Fruit fly (Drosophila melanogaster) whole organism, embryonic: ENCODE results near the gene CG18473.
A peak's percentile ranks its signal among the peaks of the same experiment; 100 is the strongest.

Experiments used
- ATbp ChIP-seq: fragments of 200-800 bp; sonication (Bioruptor generic); optimal IDR thresholded peaks from 2 replicates; lab custom pipeline; 2017; ENCODE audit warnings: missing biosample characterization, mild to moderate bottlenecking, missing genetic modification characterization, missing genetic modification reagents
- BEAF-32 ChIP-seq: fragments of 200-800 bp; sonication (Bioruptor generic); optimal IDR thresholded peaks from 3 replicates; lab custom pipeline; 2017; ENCODE audit warnings: missing biosample characterization, missing genetic modification characterization, mild to moderate bottlenecking, moderate library complexity, missing genetic modification reagents
- CG11093 ChIP-seq: fragments of 200-800 bp; sonication (Bioruptor generic); IDR thresholded peaks from 3 replicates; pipeline ENCODE4 v1.3.6; 2022; ENCODE audit warnings: missing biosample characterization, missing genetic modification characterization
- CG11723 ChIP-seq: fragments of 200-800 bp; sonication (Bioruptor generic); optimal IDR thresholded peaks from 2 replicates; lab custom pipeline; 2017; ENCODE audit warnings: missing biosample characterization, mild to moderate bottlenecking, missing genetic modification characterization
- CG12071 ChIP-seq: fragments of 200-800 bp; sonication (Bioruptor generic); optimal IDR thresholded peaks from 3 replicates; lab custom pipeline; 2018; ENCODE audit warnings: missing biosample characterization, mild to moderate bottlenecking, missing genetic modification characterization
- CG14710 ChIP-seq: fragments of 200-800 bp; sonication (Bioruptor generic); optimal IDR thresholded peaks from 3 replicates; lab custom pipeline; 2019; ENCODE audit warnings: missing biosample characterization, mild to moderate bottlenecking, missing genetic modification characterization, moderate library complexity
- CG18011 ChIP-seq: fragments of 200-800 bp; sonication (Bioruptor generic); optimal IDR thresholded peaks from 2 replicates; lab custom pipeline; 2017; ENCODE audit warnings: missing biosample characterization, missing genetic modification characterization, mild to moderate bottlenecking, moderate library complexity, missing genotype
- CG18619 ChIP-seq: fragments of 200-800 bp; sonication (Bioruptor generic); optimal IDR thresholded peaks from 3 replicates; lab custom pipeline; 2017; ENCODE audit warnings: missing biosample characterization, mild to moderate bottlenecking, missing genetic modification characterization
- CG2116 ChIP-seq: fragments of 200-800 bp; sonication (Bioruptor generic); optimal IDR thresholded peaks from 3 replicates; lab custom pipeline; 2018; ENCODE audit warnings: missing biosample characterization, mild to moderate bottlenecking, missing genetic modification characterization
- CG2202 ChIP-seq: fragments of 200-800 bp; sonication (Bioruptor generic); optimal IDR thresholded peaks from 2 replicates; lab custom pipeline; 2018; ENCODE audit warnings: missing biosample characterization, mild to moderate bottlenecking, missing genetic modification characterization
- CG2678 ChIP-seq: fragments of 200-800 bp; sonication (Bioruptor generic); optimal IDR thresholded peaks from 3 replicates; lab custom pipeline; 2019; ENCODE audit warnings: missing biosample characterization, mild to moderate bottlenecking, missing genetic modification characterization, moderate library complexity
- CG30431 ChIP-seq: fragments of 200-800 bp; sonication (Bioruptor generic); optimal IDR thresholded peaks from 2 replicates; lab custom pipeline; 2017; ENCODE audit warnings: missing biosample characterization, missing genetic modification characterization
- CG3995 ChIP-seq: fragments of 200-800 bp; sonication (Bioruptor generic); optimal IDR thresholded peaks from 3 replicates; lab custom pipeline; 2016; ENCODE audit warnings: missing biosample characterization, missing genetic modification characterization
- CG6272 ChIP-seq: fragments of 200-800 bp; sonication (Bioruptor generic); IDR thresholded peaks from 2 replicates; pipeline ENCODE4 v1.3.6; 2022; ENCODE audit warnings: missing biosample characterization, missing genetic modification characterization
- CG6683 ChIP-seq: fragments of 200-800 bp; sonication (Bioruptor generic); optimal IDR thresholded peaks from 2 replicates; lab custom pipeline; 2017; ENCODE audit warnings: missing biosample characterization, mild to moderate bottlenecking, missing genetic modification characterization, missing genetic modification reagents
- CG7372 ChIP-seq: fragments of 200-800 bp; sonication (Bioruptor generic); IDR thresholded peaks from 2 replicates; pipeline ENCODE4 v1.3.6; 2022; ENCODE audit warnings: missing biosample characterization, missing genetic modification characterization
- CG8089 ChIP-seq: fragments of 200-800 bp; sonication (Bioruptor generic); optimal IDR thresholded peaks from 3 replicates; lab custom pipeline; 2016; ENCODE audit warnings: missing biosample characterization, missing genetic modification characterization
- CG9609 ChIP-seq: fragments of 200-800 bp; sonication (Bioruptor generic); optimal IDR thresholded peaks from 3 replicates; lab custom pipeline; 2016; ENCODE audit warnings: missing biosample characterization, missing genetic modification characterization
- CrebB ChIP-seq: fragments of 200-800 bp; sonication (Bioruptor generic); optimal IDR thresholded peaks from 3 replicates; lab custom pipeline; 2018; ENCODE audit warnings: missing biosample characterization, mild to moderate bottlenecking, missing genetic modification characterization
- Dad ChIP-seq: fragments of 200-800 bp; sonication (Bioruptor generic); optimal IDR thresholded peaks from 3 replicates; lab custom pipeline; 2016; ENCODE audit warnings: missing biosample characterization, missing genetic modification characterization
- Dbx ChIP-seq: fragments of 200-800 bp; sonication (Bioruptor generic); IDR thresholded peaks from 3 replicates; pipeline ENCODE4 v1.3.6; 2022; ENCODE audit warnings: missing biosample characterization, missing genetic modification characterization
- Deaf1 ChIP-seq: fragments of 200-800 bp; optimal IDR thresholded peaks from 3 replicates; lab custom pipeline; 2019; ENCODE audit warnings: missing biosample characterization, mild to moderate bottlenecking, missing genetic modification characterization, moderate library complexity
- Eip74EF ChIP-seq, 2 experiments: fragments of 200-800 bp in 1 of 2; fragments of >200 bp in 1 of 2; sonication (Bioruptor generic) in 1 of 2; optimal IDR thresholded peaks; 2 replicates each; lab custom pipeline; 2017 to 2019; ENCODE audit warnings: missing biosample characterization in 2 of 2, missing genetic modification characterization in 2 of 2, mild to moderate bottlenecking in 1 of 2, moderate library complexity in 1 of 2
- HHEX ChIP-seq: fragments of 200-800 bp; sonication (Bioruptor generic); optimal IDR thresholded peaks from 3 replicates; lab custom pipeline; 2017; ENCODE audit warnings: missing biosample characterization, mild to moderate bottlenecking, missing genetic modification characterization, missing genetic modification reagents
- HmgZ ChIP-seq: fragments of 200-800 bp; sonication (Bioruptor generic); optimal IDR thresholded peaks from 2 replicates; lab custom pipeline; 2018; ENCODE audit warnings: missing biosample characterization, mild to moderate bottlenecking, missing genetic modification characterization
- Myb ChIP-seq: fragments of 200-800 bp; sonication (Bioruptor generic); optimal IDR thresholded peaks from 2 replicates; lab custom pipeline; 2016; ENCODE audit warnings: missing biosample characterization, missing genetic modification characterization
- Neu2 ChIP-seq: fragments of 200-800 bp; sonication (Bioruptor generic); optimal IDR thresholded peaks from 3 replicates; lab custom pipeline; 2016; ENCODE audit warnings: missing biosample characterization, missing genetic modification characterization, borderline replicate concordance
- Nf-YB ChIP-seq: fragments of 200-800 bp; sonication (Bioruptor generic); optimal IDR thresholded peaks from 3 replicates; lab custom pipeline; 2019; ENCODE audit warnings: missing biosample characterization, mild to moderate bottlenecking, missing genetic modification characterization, moderate library complexity
- Nf-YC ChIP-seq: fragments of 200-800 bp; optimal IDR thresholded peaks from 3 replicates; lab custom pipeline; 2019; ENCODE audit warnings: missing biosample characterization, mild to moderate bottlenecking, missing genetic modification characterization, moderate library complexity
- NfI ChIP-seq: fragments of 200-800 bp; sonication (Bioruptor generic); optimal IDR thresholded peaks from 3 replicates; lab custom pipeline; 2018; ENCODE audit warnings: missing biosample characterization, mild to moderate bottlenecking, missing genetic modification characterization, moderate library complexity
- Rx ChIP-seq: fragments of 200-800 bp; sonication (Bioruptor generic); IDR thresholded peaks from 2 replicates; pipeline ENCODE4 v1.3.6; 2022; ENCODE audit warnings: missing biosample characterization, missing genetic modification characterization
- Sox100B ChIP-seq: fragments of 200-800 bp; sonication (Bioruptor generic); optimal IDR thresholded peaks from 3 replicates; lab custom pipeline; 2018; ENCODE audit warnings: missing biosample characterization, mild to moderate bottlenecking, missing genetic modification characterization
- ac ChIP-seq: fragments of 200-800 bp; sonication (Bioruptor generic); optimal IDR thresholded peaks from 3 replicates; lab custom pipeline; 2017; ENCODE audit warnings: missing biosample characterization, mild to moderate bottlenecking, missing genetic modification characterization
- bsh ChIP-seq, 2 experiments: fragments of 200-800 bp; sonication (Bioruptor generic); optimal IDR thresholded peaks; 2 replicates each; lab custom pipeline; 2017 to 2018; ENCODE audit warnings: mild to moderate bottlenecking in 2 of 2, missing biosample characterization in 2 of 2, missing genetic modification characterization in 2 of 2, moderate library complexity in 1 of 2
- en ChIP-seq: fragments of 200-800 bp; sonication (Bioruptor generic); optimal IDR thresholded peaks from 2 replicates; lab custom pipeline; 2016; ENCODE audit warnings: missing biosample characterization, missing genetic modification characterization
- esg ChIP-seq: fragments of 200-800 bp; sonication (Bioruptor generic); conservative IDR thresholded peaks from 2 replicates; pipeline ENCODE4 v1.3.6; 2022; ENCODE audit warnings: missing biosample characterization, missing genetic modification characterization
- ftz-f1 ChIP-seq: fragments of 200-800 bp; sonication (Bioruptor generic); optimal IDR thresholded peaks from 2 replicates; lab custom pipeline; 2016; ENCODE audit warnings: missing biosample characterization, missing genetic modification characterization
- grn ChIP-seq: fragments of 200-800 bp; sonication (Bioruptor generic); optimal IDR thresholded peaks from 3 replicates; lab custom pipeline; 2017; ENCODE audit warnings: missing biosample characterization, missing genetic modification characterization
- ham ChIP-seq: fragments of 200-800 bp; sonication (Bioruptor generic); IDR thresholded peaks from 2 replicates; pipeline ENCODE4 v1.3.6; 2022; ENCODE audit warnings: missing biosample characterization, missing genetic modification characterization
- lilli ChIP-seq: fragments of 200-800 bp; sonication (Bioruptor generic); optimal IDR thresholded peaks from 3 replicates; lab custom pipeline; 2016; ENCODE audit warnings: missing biosample characterization, missing genetic modification characterization
- maf-S ChIP-seq: fragments of 200-800 bp; sonication (Bioruptor generic); optimal IDR thresholded peaks from 2 replicates; lab custom pipeline; 2016; ENCODE audit warnings: missing biosample characterization, missing genetic modification characterization
- onecut ChIP-seq: fragments of 200-800 bp; sonication (Bioruptor generic); IDR thresholded peaks from 2 replicates; pipeline ENCODE4 v1.3.6; 2022; ENCODE audit warnings: missing biosample characterization, missing genetic modification characterization
- otp ChIP-seq: fragments of 200-800 bp; sonication (Bioruptor generic); IDR thresholded peaks from 3 replicates; pipeline ENCODE4, ENCODE4 v1.3.6; 2022; ENCODE audit warnings: missing biosample characterization, missing genetic modification characterization
- peb ChIP-seq: fragments of 200-800 bp; sonication (Bioruptor generic); IDR thresholded peaks from 2 replicates; pipeline ENCODE4 v1.3.6; 2022; ENCODE audit warnings: missing biosample characterization, missing genetic modification characterization
- row ChIP-seq: fragments of 200-800 bp; sonication (Bioruptor generic); IDR thresholded peaks from 3 replicates; pipeline ENCODE4 v1.3.6; 2022; ENCODE audit warnings: missing biosample characterization, missing genetic modification characterization
- slou ChIP-seq: fragments of 200-800 bp; sonication (Bioruptor generic); optimal IDR thresholded peaks from 3 replicates; lab custom pipeline; 2016; ENCODE audit warnings: missing biosample characterization, missing genetic modification characterization
- slp2 ChIP-seq: fragments of 200-800 bp; sonication (Bioruptor generic); optimal IDR thresholded peaks from 2 replicates; lab custom pipeline; 2016; ENCODE audit warnings: missing biosample characterization, missing genetic modification characterization
- so ChIP-seq: fragments of 200-800 bp; sonication (Bioruptor generic); IDR thresholded peaks from 3 replicates; pipeline ENCODE4 v1.3.6; 2022; ENCODE audit warnings: missing biosample characterization, missing genetic modification characterization
- tx ChIP-seq: fragments of 200-800 bp; sonication (Bioruptor generic); optimal IDR thresholded peaks from 2 replicates; lab custom pipeline; 2016; ENCODE audit warnings: missing biosample characterization, missing genetic modification characterization
- usp ChIP-seq: fragments of >200 bp; optimal IDR thresholded peaks from 2 replicates; lab custom pipeline; 2017; ENCODE audit warnings: missing biosample characterization, missing genetic modification characterization
- wek ChIP-seq: fragments of 200-800 bp; sonication (Bioruptor generic); optimal IDR thresholded peaks from 3 replicates; lab custom pipeline; 2018; ENCODE audit warnings: missing biosample characterization, mild to moderate bottlenecking, missing genetic modification characterization, moderate library complexity
- yki ChIP-seq: fragments of >200 bp; optimal IDR thresholded peaks from 3 replicates; lab custom pipeline; 2018

Gene CG18473

DNA sequence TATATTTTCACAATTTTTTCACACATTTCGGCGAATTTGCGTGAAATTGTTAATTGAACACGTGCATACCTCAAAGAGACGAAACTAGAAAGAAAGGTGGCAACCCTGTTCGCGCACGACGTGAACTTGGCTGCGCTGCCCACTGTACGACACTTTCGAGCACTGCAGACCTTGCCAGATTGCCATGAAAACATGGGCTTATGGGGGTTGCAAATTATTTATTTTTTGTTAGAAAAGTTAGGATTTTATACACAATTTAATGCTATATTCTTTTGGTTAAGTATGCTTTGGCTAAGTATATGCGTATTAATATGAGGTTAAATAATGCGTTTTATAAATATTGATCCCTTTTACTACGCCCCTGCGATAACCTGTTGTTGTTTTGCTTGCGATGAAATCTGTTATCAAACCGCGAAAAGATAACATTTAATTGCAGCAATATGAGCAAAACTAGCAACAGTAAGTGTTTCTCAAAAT is 38.1 kb downstream of the CG18473 start, which contains the start of the genes RpL34b and CG8132 (continued):
- TF ChIP-seq CG12071 (peak; percentile 91), Sox100B (GFP tag; lab: Kevin White, UChicago) (no peak), CG2202 (tag; lab: Kevin White, UChicago) (peak; percentile 93), slp2 (GFP tag; lab: Kevin White, UChicago) (peak; percentile 93), maf-S (peak; percentile 97), Dad (GFP tag; lab: Kevin White, UChicago) (peak; percentile 95), CG6272 (peak; percentile 94), CG18619 (GFP tag; lab: Kevin White, UChicago) (peak; percentile 96), so (GFP tag; lab: Robert Waterston, UW) (peak; percentile 90), CG11723 (GFP tag; lab: Kevin White, UChicago) (peak; percentile 91), CrebB (tag; lab: Kevin White, UChicago) (peak; percentile 94), Neu2 (GFP tag; lab: Kevin White, UChicago) (peak; percentile 88), Eip74EF (GFP tag; optimal IDR thresholded peaks at IDR 0.05; lab: Kevin White, UChicago) (peak in 1 of 2 experiments; percentile 87), ATbp (GFP tag; lab: Kevin White, UChicago) (peak; percentile 92), peb (GFP tag; lab: Robert Waterston, UW) (peak; percentile 90), otp (GFP tag; lab: Robert Waterston, UW) (peak; percentile 94), Rx (peak; percentile 96), row (peak; percentile 97), NfI (peak; percentile 98), Nf-YC (tag; lab: Kevin White, UChicago) (peak; percentile 91), CG2116 (GFP tag; lab: Kevin White, UChicago) (peak; percentile 91), Myb (peak; percentile 89), ac (GFP tag; lab: Kevin White, UChicago) (peak; percentile 68), CG8089 (GFP tag; lab: Kevin White, UChicago) (peak; percentile 94), CG14710 (tag; lab: Kevin White, UChicago) (peak; percentile 95), CG30431 (peak; percentile 95), CG3995 (GFP tag; lab: Kevin White, UChicago) (peak; percentile 80), wek (peak; percentile 79), CG9609 (GFP tag; lab: Kevin White, UChicago) (peak; percentile 96), CG18011 (peak; percentile 87), Dbx (GFP tag; lab: Robert Waterston, UW) (peak; percentile 97), lilli (GFP tag; lab: Kevin White, UChicago) (peak; percentile 97), Nf-YB (peak; percentile 81)
- TF ChIP-seq, all 482 proteins: peak for 446

DNA sequence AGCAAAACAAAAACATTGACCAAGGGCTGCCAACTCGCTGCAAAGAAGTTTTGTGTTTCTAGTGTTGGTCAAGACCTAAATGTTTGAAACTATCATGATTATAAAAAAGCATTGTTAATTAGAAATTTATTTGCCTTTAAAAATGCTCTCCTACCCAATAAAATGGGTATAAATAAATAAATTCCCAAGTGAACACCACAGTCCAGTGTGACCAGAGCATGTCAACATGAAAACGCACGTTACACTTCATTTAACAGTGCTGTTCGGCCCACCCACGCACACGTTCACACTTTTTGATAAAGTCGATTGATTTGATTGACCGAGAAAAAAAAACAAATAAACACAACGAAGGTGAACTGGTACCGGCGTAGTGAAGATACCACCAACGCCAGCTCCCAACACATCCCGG is 41.0 kb downstream of the CG18473 start, which contains the start of the genes CG9356, BBIP1 and CG8135:
Gene CG9356, minus strand, starts transcription at position 166 of the 409 bp plus-strand sequence.
Gene BBIP1, plus strand, starts transcription at position 282 of the 409 bp plus-strand sequence.
Gene CG8135, plus strand, starts transcription at position 282 of the 409 bp plus-strand sequence.
- TF ChIP-seq CG2678 (tag; lab: Kevin White, UChicago) (no peak), yki (lab: Kevin White, UChicago) (no peak), tx (GFP tag; lab: Kevin White, UChicago) (peak; percentile 81), Nf-YB (peak; percentile 61), CG7372 (GFP tag; lab: Robert Waterston, UW) (peak; percentile 44), BEAF-32 (GFP tag; lab: Kevin White, UChicago) (peak; percentile 54), CG6683 (GFP tag; lab: Kevin White, UChicago) (peak; percentile 37), esg (GFP tag; lab: Robert Waterston, UW) (peak; percentile 45), bsh (GFP tag; optimal IDR thresholded peaks at IDR 0.05; lab: Kevin White, UChicago) (peak in 1 of 2 experiments; percentile 67), HmgZ (tag; lab: Kevin White, UChicago) (peak; percentile 85), usp (GFP tag; lab: Kevin White, UChicago) (no peak), CG11093 (no peak), slou (peak; percentile 46), HHEX (GFP tag; lab: Kevin White, UChicago) (peak; percentile 59), ftz-f1 (GFP tag; lab: Kevin White, UChicago) (peak; percentile 51), onecut (GFP tag; lab: Robert Waterston, UW) (peak; percentile 86), Deaf1 (tag; lab: Kevin White, UChicago) (no peak), grn (peak; percentile 82), en (peak; percentile 73), ham (no peak)
